Worm (Caenorhabditis elegans) whole organism, L1 larva: ENCODE results near the gene hmg-1.1.

Source experiments
- F16B12.6 ChIP-seq: fragments of 150-350 bp; optimal IDR thresholded peaks from 2 replicates; lab custom pipeline; 2014; ENCODE audit warnings: missing biosample characterization, missing genetic modification characterization
- ceh-82 ChIP-seq, 3 experiments: fragments of 150-350 bp in 1 of 3; sonication (generic microtip) in 2 of 3; optimal IDR thresholded peaks; 2 replicates each; lab custom pipeline; 2014 to 2017; ENCODE audit warnings: missing biosample characterization in 3 of 3, missing genetic modification characterization in 3 of 3
- ceh-88 ChIP-seq: fragments of 200-800 bp; sonication (Bioruptor generic); IDR thresholded peaks from 2 replicates; pipeline ENCODE4 v1.3.6; 2022; ENCODE audit warnings: missing genetic modification characterization, missing compliant biosample characterization
- elt-2 ChIP-seq: sonication (generic microtip); optimal IDR thresholded peaks from 2 replicates; lab custom pipeline; 2016; ENCODE audit warnings: missing genetic modification characterization, mild to moderate bottlenecking, inconsistent platforms, missing compliant biosample characterization, missing genetic modification reagents
- fkh-8 ChIP-seq: sonication (generic microtip); optimal IDR thresholded peaks from 2 replicates; lab custom pipeline; 2016; ENCODE audit warnings: mild to moderate bottlenecking, missing genetic modification characterization, missing compliant biosample characterization
- jun-1 ChIP-seq: fragments of 150-350 bp; optimal IDR thresholded peaks from 2 replicates; lab custom pipeline; 2014; ENCODE audit warnings: missing biosample characterization, missing genetic modification reagents, missing genetic modification characterization
- lin-39 ChIP-seq: fragments of 150-350 bp; optimal IDR thresholded peaks from 2 replicates; lab custom pipeline; 2014; ENCODE audit warnings: missing biosample characterization, missing genetic modification reagents, missing genetic modification characterization
- lsy-2 ChIP-seq, 2 experiments: fragments of 150-350 bp; optimal IDR thresholded peaks; 2 replicates each; lab custom pipeline; 2014; ENCODE audit warnings: missing biosample characterization in 2 of 2, missing genetic modification characterization in 2 of 2
- mdl-1 ChIP-seq, 2 experiments: fragments of 150-350 bp; optimal IDR thresholded peaks; 2 replicates each; lab custom pipeline; 2014 to 2017; ENCODE audit warnings: missing biosample characterization in 2 of 2, missing genetic modification characterization in 2 of 2, inconsistent platforms in 1 of 2
- mep-1 ChIP-seq: fragments of 150-350 bp; optimal IDR thresholded peaks from 2 replicates; lab custom pipeline; 2014; ENCODE audit warnings: missing biosample characterization, missing genetic modification characterization
- nhr-12 ChIP-seq: sonication (generic microtip); optimal IDR thresholded peaks from 2 replicates; lab custom pipeline; 2017; ENCODE audit warnings: missing biosample characterization, missing genetic modification characterization
- sptf-1 ChIP-seq: fragments of 150-350 bp; optimal IDR thresholded peaks from 2 replicates; lab custom pipeline; 2014; ENCODE audit warnings: missing biosample characterization, missing genetic modification characterization
- unc-62 ChIP-seq: fragments of 150-350 bp; optimal IDR thresholded peaks from 2 replicates; lab custom pipeline; 2014; ENCODE audit warnings: missing biosample characterization, missing genetic modification reagents, missing genetic modification characterization
- zag-1 ChIP-seq: fragments of 150-350 bp; optimal IDR thresholded peaks from 2 replicates; lab custom pipeline; 2014; ENCODE audit warnings: missing biosample characterization, missing genetic modification characterization

DNA sequence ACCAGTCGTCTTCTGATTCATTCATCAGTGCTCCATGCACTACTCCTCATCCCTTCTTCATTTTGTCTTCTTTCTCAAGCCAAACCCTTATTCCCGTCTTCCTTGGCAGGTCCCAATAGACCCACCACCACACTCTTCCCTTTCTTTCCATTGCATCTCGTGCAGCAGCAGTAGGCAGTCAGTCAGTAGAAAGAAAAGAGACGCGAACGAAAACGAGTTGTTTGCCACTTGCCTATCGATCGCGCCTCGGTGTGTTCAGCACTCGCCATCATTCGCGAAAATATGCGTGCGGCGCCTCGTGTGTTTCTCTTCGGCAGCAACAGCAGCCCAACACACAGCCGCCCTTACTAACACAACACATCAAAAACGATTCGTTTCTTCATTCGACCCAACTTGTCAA lies 1.0 kb upstream of the hmg-1.1 start:
- TF ChIP-seq zag-1 (tag; lab: Kevin White, UChicago) = no peak
- peak; percentile 40 to 54 for TF ChIP-seq lsy-2 (tag; optimal IDR thresholded peaks at IDR 0.05; lab: Kevin White, UChicago)
- no peak for TF ChIP-seq lin-39
- TF ChIP-seq unc-62 (GFP tag; lab: Kevin White, UChicago) = no peak
- TF ChIP-seq fkh-8 (tag; lab: Kevin White, UChicago) = no peak
- no peak for TF ChIP-seq F16B12.6 (tag; lab: Kevin White, UChicago)
- TF ChIP-seq ceh-88 (GFP tag; lab: Robert Waterston, UW) = no peak
- no peak for TF ChIP-seq sptf-1 (tag; lab: Kevin White, UChicago)
- TF ChIP-seq jun-1 (tag; lab: Kevin White, UChicago) = peak; percentile 35
- TF ChIP-seq elt-2 (tag; lab: Kevin White, UChicago) = no peak
- no peak for TF ChIP-seq nhr-12 (tag; lab: Kevin White, UChicago)
- TF ChIP-seq ceh-82 (tag; optimal IDR thresholded peaks at IDR 0.05; lab: Kevin White, UChicago) = peak; percentile 4 to 64 (median 37)
- TF ChIP-seq mdl-1 (tag; optimal IDR thresholded peaks at IDR 0.05; lab: Kevin White, UChicago) = peak in 1 of 2 experiments; percentile 71
- TF ChIP-seq mep-1 (tag; lab: Kevin White, UChicago) = peak; percentile 50
